Worm (Caenorhabditis elegans) whole organism, L4/young adult: ENCODE results near the gene hlh-8.

ENCODE experiments used
- W03F9.2 ChIP-seq: fragments of 150-350 bp; optimal IDR thresholded peaks from 2 replicates; lab custom pipeline; 2014; ENCODE audit warnings: missing biosample characterization, missing genetic modification characterization
- him-1 ChIP-seq: sonication (generic microtip); optimal IDR thresholded peaks from 2 replicates; lab custom pipeline; 2016; ENCODE audit warnings: missing genotype, missing genetic modification reagents, missing genetic modification characterization, missing compliant biosample characterization

DNA sequence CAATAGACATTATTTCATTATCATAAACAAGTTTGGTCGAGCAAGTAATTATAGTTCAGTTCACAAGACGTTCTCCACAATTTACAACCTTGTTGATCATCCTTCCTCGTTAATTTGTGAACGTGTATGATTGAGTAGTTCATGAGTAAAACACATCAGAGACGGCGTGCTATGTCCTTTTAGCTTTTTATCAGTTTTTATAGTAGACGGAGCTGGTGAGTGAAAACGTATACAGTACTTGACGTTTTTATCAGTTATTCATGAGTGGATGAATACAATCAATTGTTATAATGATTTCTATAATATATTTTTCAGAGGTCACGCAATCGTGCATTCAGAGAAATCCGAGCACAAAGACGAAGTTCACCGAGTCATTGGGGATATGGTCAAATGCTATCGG is 37.4 kb upstream of the hlh-8 start:
- TF ChIP-seq him-1, result no peak
- TF ChIP-seq W03F9.2 (tag; lab: Kevin White, UChicago), result no peak
